Fruit fly (Drosophila melanogaster) whole organism, embryonic: ENCODE data around the gene CG33552.

Source experiments
- Atf6 ChIP-seq: fragments of 200-800 bp; sonication (Bioruptor generic); IDR thresholded peaks from 2 replicates; pipeline ENCODE4 v1.3.6; 2022; ENCODE audit warnings: missing biosample characterization, missing genetic modification characterization
- Blimp-1 ChIP-seq: fragments of 200-800 bp; sonication (Bioruptor generic); optimal IDR thresholded peaks from 3 replicates; lab custom pipeline; 2018; ENCODE audit warnings: missing biosample characterization, missing genetic modification characterization, mild to moderate bottlenecking, moderate library complexity, missing genetic modification reagents
- CG15601 ChIP-seq: fragments of 200-800 bp; sonication (Bioruptor generic); optimal IDR thresholded peaks from 3 replicates; lab custom pipeline; 2019; ENCODE audit warnings: missing biosample characterization, mild to moderate bottlenecking, missing genetic modification characterization, moderate library complexity
- CG15696 ChIP-seq: fragments of 200-800 bp; sonication (Bioruptor generic); optimal IDR thresholded peaks from 2 replicates; lab custom pipeline; 2019; ENCODE audit warnings: missing biosample characterization, mild to moderate bottlenecking, missing genetic modification characterization, moderate library complexity
- CG16779 ChIP-seq: fragments of 200-800 bp; sonication (Bioruptor generic); IDR thresholded peaks from 2 replicates; pipeline ENCODE4 v1.3.6; 2022; ENCODE audit warnings: missing biosample characterization, missing genetic modification characterization
- CG1792 ChIP-seq: fragments of 200-800 bp; sonication (Bioruptor generic); optimal IDR thresholded peaks from 2 replicates; lab custom pipeline; 2016; ENCODE audit warnings: missing biosample characterization, missing genetic modification characterization
- CG18011 ChIP-seq: fragments of 200-800 bp; sonication (Bioruptor generic); optimal IDR thresholded peaks from 2 replicates; lab custom pipeline; 2017; ENCODE audit warnings: missing biosample characterization, missing genetic modification characterization, mild to moderate bottlenecking, moderate library complexity, missing genotype
- CG18619 ChIP-seq: fragments of 200-800 bp; sonication (Bioruptor generic); optimal IDR thresholded peaks from 3 replicates; lab custom pipeline; 2017; ENCODE audit warnings: missing biosample characterization, mild to moderate bottlenecking, missing genetic modification characterization
- CG2678 ChIP-seq: fragments of 200-800 bp; sonication (Bioruptor generic); optimal IDR thresholded peaks from 3 replicates; lab custom pipeline; 2019; ENCODE audit warnings: missing biosample characterization, mild to moderate bottlenecking, missing genetic modification characterization, moderate library complexity
- CG31441 ChIP-seq: fragments of 200-800 bp; sonication (Bioruptor generic); IDR thresholded peaks from 2 replicates; pipeline ENCODE4 v1.3.6; 2022; ENCODE audit warnings: missing biosample characterization, missing genetic modification characterization
- CG32532 ChIP-seq: fragments of 200-800 bp; sonication (Bioruptor generic); IDR thresholded peaks from 2 replicates; pipeline ENCODE4 v1.3.6; 2022; ENCODE audit warnings: missing biosample characterization, missing genetic modification characterization
- CG33213 ChIP-seq: fragments of 200-800 bp; sonication (Bioruptor generic); optimal IDR thresholded peaks from 3 replicates; lab custom pipeline; 2016; ENCODE audit warnings: missing biosample characterization, missing genetic modification characterization
- CG34376 ChIP-seq: fragments of 200-800 bp; sonication (Bioruptor generic); optimal IDR thresholded peaks from 2 replicates; lab custom pipeline; 2018; ENCODE audit warnings: missing biosample characterization, mild to moderate bottlenecking, missing genetic modification characterization
- CG3995 ChIP-seq: fragments of 200-800 bp; sonication (Bioruptor generic); optimal IDR thresholded peaks from 3 replicates; lab custom pipeline; 2016; ENCODE audit warnings: missing biosample characterization, missing genetic modification characterization
- CG4282 ChIP-seq: fragments of 200-800 bp; sonication (Bioruptor generic); optimal IDR thresholded peaks from 2 replicates; lab custom pipeline; 2016; ENCODE audit warnings: missing biosample characterization, missing genetic modification characterization
- CG6175 ChIP-seq: fragments of 200-800 bp; sonication (Bioruptor generic); IDR thresholded peaks from 3 replicates; pipeline ENCODE4 v1.3.6; 2022; ENCODE audit warnings: missing biosample characterization, missing genetic modification characterization
- CG8089 ChIP-seq: fragments of 200-800 bp; sonication (Bioruptor generic); optimal IDR thresholded peaks from 3 replicates; lab custom pipeline; 2016; ENCODE audit warnings: missing biosample characterization, missing genetic modification characterization
- CG9437 ChIP-seq: fragments of 200-800 bp; sonication (Bioruptor generic); optimal IDR thresholded peaks from 2 replicates; lab custom pipeline; 2018; ENCODE audit warnings: missing biosample characterization, mild to moderate bottlenecking, missing genetic modification characterization
- CG9817 ChIP-seq: fragments of 200-800 bp; sonication (Bioruptor generic); optimal IDR thresholded peaks from 2 replicates; lab custom pipeline; 2018; ENCODE audit warnings: missing biosample characterization, mild to moderate bottlenecking, missing genetic modification characterization, moderate library complexity
- Camta ChIP-seq: fragments of 200-800 bp; sonication (Bioruptor generic); optimal IDR thresholded peaks from 2 replicates; lab custom pipeline; 2016; ENCODE audit warnings: missing biosample characterization, missing genetic modification characterization
- D19A ChIP-seq: fragments of 200-800 bp; optimal IDR thresholded peaks from 3 replicates; lab custom pipeline; 2019; ENCODE audit warnings: missing biosample characterization, mild to moderate bottlenecking, missing genetic modification characterization, moderate library complexity
- Drgx ChIP-seq: fragments of 200-800 bp; sonication (Bioruptor generic); IDR thresholded peaks from 2 replicates; pipeline ENCODE4 v1.3.6; 2022; ENCODE audit warnings: missing biosample characterization, missing genetic modification characterization
- Ets65A ChIP-seq: fragments of 200-800 bp; sonication (Bioruptor generic); peaks from one replicate; lab custom pipeline; 2016; ENCODE audit warnings: missing biosample characterization, missing genetic modification characterization
- MTF-1 ChIP-seq: fragments of 200-800 bp; sonication (Bioruptor generic); optimal IDR thresholded peaks from 2 replicates; lab custom pipeline; 2018; ENCODE audit warnings: missing biosample characterization, mild to moderate bottlenecking, missing genetic modification characterization, borderline replicate concordance
- Sox102F ChIP-seq: fragments of 200-800 bp; sonication (Bioruptor generic); optimal IDR thresholded peaks from 2 replicates; lab custom pipeline; 2018; ENCODE audit warnings: missing biosample characterization, mild to moderate bottlenecking, missing genetic modification characterization, moderate library complexity
- bsh ChIP-seq, 2 experiments: fragments of 200-800 bp; sonication (Bioruptor generic); optimal IDR thresholded peaks; 2 replicates each; lab custom pipeline; 2017 to 2018; ENCODE audit warnings: mild to moderate bottlenecking in 2 of 2, missing biosample characterization in 2 of 2, missing genetic modification characterization in 2 of 2, moderate library complexity in 1 of 2
- ci ChIP-seq: fragments of 200-800 bp; sonication (Bioruptor generic); IDR thresholded peaks from 3 replicates; pipeline ENCODE4 v1.3.6; 2022; ENCODE audit warnings: missing biosample characterization, missing genetic modification characterization
- da ChIP-seq: fragments of 200-800 bp; sonication (Bioruptor generic); optimal IDR thresholded peaks from 2 replicates; lab custom pipeline; 2016; ENCODE audit warnings: missing biosample characterization, missing genetic modification characterization
- dimm ChIP-seq: fragments of 200-800 bp; sonication (Bioruptor generic); IDR thresholded peaks from 2 replicates; pipeline ENCODE4 v1.3.6; 2022; ENCODE audit warnings: missing biosample characterization, missing genetic modification characterization
- dpn ChIP-seq, 2 experiments: fragments of 200-800 bp; sonication (Bioruptor generic); optimal IDR thresholded peaks; 3 replicates each; lab custom pipeline; 2016; ENCODE audit warnings: missing biosample characterization in 2 of 2, missing genetic modification characterization in 2 of 2
- en ChIP-seq: fragments of 200-800 bp; sonication (Bioruptor generic); optimal IDR thresholded peaks from 2 replicates; lab custom pipeline; 2016; ENCODE audit warnings: missing biosample characterization, missing genetic modification characterization
- fu2 ChIP-seq: fragments of 200-800 bp; sonication (Bioruptor generic); optimal IDR thresholded peaks from 2 replicates; lab custom pipeline; 2016; ENCODE audit warnings: missing biosample characterization, missing genetic modification characterization
- gem ChIP-seq: fragments of 200-800 bp; sonication (Bioruptor generic); optimal IDR thresholded peaks from 2 replicates; lab custom pipeline; 2019; ENCODE audit warnings: missing biosample characterization, mild to moderate bottlenecking, missing genetic modification characterization, moderate library complexity
- gfzf ChIP-seq: fragments of 200-800 bp; sonication (Bioruptor generic); optimal IDR thresholded peaks from 2 replicates; lab custom pipeline; 2016; ENCODE audit warnings: missing biosample characterization, mild to moderate bottlenecking, missing genetic modification characterization, moderate library complexity
- hbn ChIP-seq: fragments of 200-800 bp; sonication (Bioruptor generic); IDR thresholded peaks from 2 replicates; pipeline ENCODE4 v1.3.6; 2022; ENCODE audit warnings: missing biosample characterization, missing genetic modification characterization; ENCODE audit not compliant: partially characterized antibody
- kay ChIP-seq: fragments of 200-800 bp; sonication (Bioruptor generic); optimal IDR thresholded peaks from 2 replicates; lab custom pipeline; 2016; ENCODE audit warnings: missing biosample characterization, missing genetic modification characterization
- lab ChIP-seq: fragments of 200-800 bp; sonication (Bioruptor generic); optimal IDR thresholded peaks from 3 replicates; lab custom pipeline; 2017; ENCODE audit warnings: missing biosample characterization, missing genetic modification characterization, mild to moderate bottlenecking, moderate library complexity, missing genetic modification reagents
- nom ChIP-seq: fragments of 200-800 bp; sonication (Bioruptor generic); optimal IDR thresholded peaks from 2 replicates; lab custom pipeline; 2017; ENCODE audit warnings: missing biosample characterization, missing genetic modification characterization, mild to moderate bottlenecking, moderate library complexity, missing genetic modification reagents
- otp ChIP-seq: fragments of 200-800 bp; sonication (Bioruptor generic); IDR thresholded peaks from 3 replicates; pipeline ENCODE4, ENCODE4 v1.3.6; 2022; ENCODE audit warnings: missing biosample characterization, missing genetic modification characterization
- pfk ChIP-seq: fragments of 200-800 bp; sonication (Bioruptor generic); optimal IDR thresholded peaks from 2 replicates; lab custom pipeline; 2018; ENCODE audit warnings: missing biosample characterization, mild to moderate bottlenecking, missing genetic modification characterization, moderate library complexity
- pho ChIP-seq: fragments of 200-800 bp; sonication (Bioruptor generic); optimal IDR thresholded peaks from 2 replicates; lab custom pipeline; 2016; ENCODE audit warnings: missing biosample characterization, missing genetic modification characterization
- pnt ChIP-seq: fragments of 200-800 bp; sonication (Bioruptor generic); optimal IDR thresholded peaks from 3 replicates; lab custom pipeline; 2016; ENCODE audit warnings: missing biosample characterization, missing genetic modification characterization
- slbo ChIP-seq: fragments of 200-800 bp; sonication (Bioruptor generic); IDR thresholded peaks from 2 replicates; pipeline ENCODE4 v1.3.6; 2022; ENCODE audit warnings: missing biosample characterization, missing genetic modification characterization
- sob ChIP-seq: fragments of 200-800 bp; sonication (Bioruptor generic); IDR thresholded peaks from 2 replicates; pipeline ENCODE4 v1.3.6; 2022; ENCODE audit warnings: missing biosample characterization, missing genetic modification characterization
- stc ChIP-seq: fragments of 200-800 bp; sonication (Bioruptor generic); IDR thresholded peaks from 2 replicates; pipeline ENCODE4 v1.3.6; 2022; ENCODE audit warnings: missing biosample characterization, missing genetic modification characterization
- twi ChIP-seq: fragments of 200-800 bp; optimal IDR thresholded peaks from 2 replicates; lab custom pipeline; 2019; ENCODE audit warnings: missing biosample characterization, mild to moderate bottlenecking, missing genetic modification characterization, moderate library complexity
- zf30C ChIP-seq: fragments of 200-800 bp; sonication (Bioruptor generic); optimal IDR thresholded peaks from 3 replicates; lab custom pipeline; 2018; ENCODE audit warnings: missing biosample characterization, mild to moderate bottlenecking, missing genetic modification characterization

The CG33552 gene

dm6 chr2L:16687863-16688262, 5.6 kb downstream of the CG33552 start:
- TF ChIP-seq twi (tag; lab: Kevin White, UChicago): no peak
- TF ChIP-seq CG3995 (GFP tag; lab: Kevin White, UChicago): no peak
- TF ChIP-seq Drgx (GFP tag; lab: Robert Waterston, UW): peak; percentile 44
- TF ChIP-seq bsh (GFP tag; optimal IDR thresholded peaks at IDR 0.05; lab: Kevin White, UChicago): peak in 1 of 2 experiments; percentile 44
- no peak for TF ChIP-seq D19A (tag; lab: Kevin White, UChicago)
- TF ChIP-seq gem (tag; lab: Kevin White, UChicago): peak; percentile 3
- no peak for TF ChIP-seq ci
- no peak for TF ChIP-seq zf30C (GFP tag; lab: Kevin White, UChicago)
- peak; percentile 45 for TF ChIP-seq nom (GFP tag; lab: Kevin White, UChicago)
- 0 out of 2 replicates have a peak, but pooled peaks have one; percentile 7 for TF ChIP-seq slbo (GFP tag; lab: Robert Waterston, UW)
- peak; percentile 53 for TF ChIP-seq Ets65A
- no peak for TF ChIP-seq CG18011 (GFP tag; lab: Kevin White, UChicago)

dm6 chr2L:16689800-16690618, 7.7 kb downstream of the CG33552 start:
- no peak for TF ChIP-seq CG6175
- TF ChIP-seq dpn (GFP tag; optimal IDR thresholded peaks at IDR 0.05; lab: Kevin White, UChicago): peak in 1 of 2 experiments; percentile 27
- no peak for TF ChIP-seq Blimp-1
- no peak for TF ChIP-seq Atf6 (GFP tag; lab: Robert Waterston, UW)
- TF ChIP-seq zf30C (GFP tag; lab: Kevin White, UChicago): no peak
- TF ChIP-seq Camta (GFP tag; lab: Kevin White, UChicago): no peak
- TF ChIP-seq Sox102F: peak; percentile 30
- no peak for TF ChIP-seq hbn
- no peak for TF ChIP-seq da (GFP tag; lab: Kevin White, UChicago)
- no peak for TF ChIP-seq CG15696 (tag; lab: Kevin White, UChicago)
- TF ChIP-seq CG32532 (GFP tag; lab: Robert Waterston, UW): no peak
- TF ChIP-seq CG15601 (tag; lab: Kevin White, UChicago): no peak
- TF ChIP-seq CG18619 (GFP tag; lab: Kevin White, UChicago): peak; percentile 35
- peak; percentile 55 for TF ChIP-seq gem (tag; lab: Kevin White, UChicago)
- no peak for TF ChIP-seq CG9817
- no peak for TF ChIP-seq kay (GFP tag; lab: Kevin White, UChicago)
- TF ChIP-seq gfzf (GFP tag; lab: Kevin White, UChicago): no peak
- no peak for TF ChIP-seq otp (GFP tag; lab: Robert Waterston, UW)
- peak; percentile 63 for TF ChIP-seq Ets65A
- TF ChIP-seq pfk: no peak
- no peak for TF ChIP-seq CG1792
- peak; percentile 46 for TF ChIP-seq pho (GFP tag; lab: Kevin White, UChicago)
- TF ChIP-seq CG34376 (GFP tag; lab: Kevin White, UChicago): no peak
- no peak for TF ChIP-seq MTF-1
- no peak for TF ChIP-seq sob (GFP tag; lab: Robert Waterston, UW)
- TF ChIP-seq CG9437 (GFP tag; lab: Kevin White, UChicago): peak; percentile 56
- no peak for TF ChIP-seq en (GFP tag; lab: Kevin White, UChicago)
- no peak for TF ChIP-seq fu2 (GFP tag; lab: Kevin White, UChicago)
- no peak for TF ChIP-seq CG16779 (GFP tag; lab: Robert Waterston, UW)
- TF ChIP-seq CG2678 (tag; lab: Kevin White, UChicago): no peak
- TF ChIP-seq CG8089 (GFP tag; lab: Kevin White, UChicago): no peak
- no peak for TF ChIP-seq pnt (GFP tag; lab: Kevin White, UChicago)
- TF ChIP-seq dimm (GFP tag; lab: Robert Waterston, UW): no peak
- no peak for TF ChIP-seq CG4282
- no peak for TF ChIP-seq CG31441
- peak; percentile 27 for TF ChIP-seq lab (GFP tag; lab: Kevin White, UChicago)
- TF ChIP-seq twi (tag; lab: Kevin White, UChicago): no peak
- no peak for TF ChIP-seq stc
- no peak for TF ChIP-seq CG33213 (GFP tag; lab: Kevin White, UChicago)
